Fruit fly (Drosophila melanogaster) whole organism, pupa: ENCODE measurements around the gene Ras85D.

ENCODE experiments used
- CG10348 ChIP-seq: fragments of 200-800 bp; sonication (Bioruptor generic); IDR thresholded peaks from 2 replicates; pipeline ENCODE4 v1.3.6; 2022; ENCODE audit warnings: missing biosample characterization, missing genetic modification characterization
- CG12605 ChIP-seq: fragments of 200-800 bp; sonication (Bioruptor generic); IDR thresholded peaks from 2 replicates; pipeline ENCODE4 v1.3.6; 2022; ENCODE audit warnings: missing biosample characterization, missing genetic modification characterization
- CG13204 ChIP-seq: fragments of 200-800 bp; sonication (Bioruptor generic); optimal IDR thresholded peaks from 2 replicates; lab custom pipeline; 2018; ENCODE audit warnings: missing biosample characterization, mild to moderate bottlenecking, missing genetic modification characterization, moderate library complexity
- CG14655 ChIP-seq: fragments of 200-800 bp; sonication (Bioruptor generic); optimal IDR thresholded peaks from 3 replicates; lab custom pipeline; 2017; ENCODE audit warnings: mild to moderate bottlenecking, missing biosample characterization, missing genetic modification reagents, missing genetic modification characterization
- CG15710 ChIP-seq: fragments of 200-800 bp; sonication (Bioruptor generic); optimal IDR thresholded peaks from 2 replicates; lab custom pipeline; 2018; ENCODE audit warnings: missing biosample characterization, mild to moderate bottlenecking, missing genetic modification characterization, moderate library complexity
- CG17806 ChIP-seq: fragments of 200-800 bp; sonication (Bioruptor generic); optimal IDR thresholded peaks from 2 replicates; lab custom pipeline; 2018; ENCODE audit warnings: missing biosample characterization, mild to moderate bottlenecking, missing genetic modification characterization, moderate library complexity
- CG32121 ChIP-seq: fragments of 200-800 bp; sonication (Bioruptor generic); IDR thresholded peaks from 2 replicates; pipeline ENCODE4 v1.3.6; 2022; ENCODE audit warnings: missing biosample characterization, missing genetic modification characterization
- CG34367 ChIP-seq: fragments of 200-800 bp; sonication (Bioruptor generic); optimal IDR thresholded peaks from 2 replicates; lab custom pipeline; 2018; ENCODE audit warnings: missing biosample characterization, mild to moderate bottlenecking, missing genetic modification characterization
- CG4496 ChIP-seq: fragments of 200-800 bp; sonication (Bioruptor generic); IDR thresholded peaks from 3 replicates; pipeline ENCODE4 v1.3.6; 2022; ENCODE audit warnings: missing biosample characterization, missing genetic modification characterization
- CG8159 ChIP-seq: fragments of 200-800 bp; sonication (Bioruptor generic); optimal IDR thresholded peaks from 3 replicates; lab custom pipeline; 2018; ENCODE audit warnings: missing biosample characterization, mild to moderate bottlenecking, missing genetic modification characterization, moderate library complexity
- CG8301 ChIP-seq: fragments of 200-800 bp; sonication (Bioruptor generic); optimal IDR thresholded peaks from 2 replicates; lab custom pipeline; 2018; ENCODE audit warnings: missing biosample characterization, mild to moderate bottlenecking, missing genetic modification characterization
- CG9948 ChIP-seq: fragments of 200-800 bp; sonication (Bioruptor generic); optimal IDR thresholded peaks from 2 replicates; lab custom pipeline; 2018; ENCODE audit warnings: missing biosample characterization, mild to moderate bottlenecking, missing genetic modification characterization, moderate library complexity
- D1 ChIP-seq: fragments of 200-800 bp; sonication (Bioruptor generic); optimal IDR thresholded peaks from 2 replicates; lab custom pipeline; 2018; ENCODE audit warnings: missing biosample characterization, mild to moderate bottlenecking, missing genetic modification characterization, moderate library complexity
- EcR ChIP-seq: fragments of 200-800 bp; sonication (Bioruptor generic); optimal IDR thresholded peaks from 3 replicates; lab custom pipeline; 2019; ENCODE audit warnings: missing biosample characterization, missing genetic modification characterization, mild to moderate bottlenecking, moderate library complexity, missing genetic modification reagents
- Ets98B ChIP-seq: fragments of 200-800 bp; sonication (Bioruptor generic); IDR thresholded peaks from 2 replicates; pipeline ENCODE4 v1.3.6; 2022; ENCODE audit warnings: missing biosample characterization, missing genetic modification characterization
- Pif1A ChIP-seq: fragments of 200-800 bp; sonication (Bioruptor generic); optimal IDR thresholded peaks from 3 replicates; lab custom pipeline; 2016; ENCODE audit warnings: missing biosample characterization, missing genetic modification characterization
- Pif1B ChIP-seq: fragments of 200-800 bp; sonication (Bioruptor generic); optimal IDR thresholded peaks from 3 replicates; lab custom pipeline; 2016; ENCODE audit warnings: missing biosample characterization, missing genetic modification characterization
- Snoo ChIP-seq: fragments of 200-800 bp; sonication (Bioruptor generic); optimal IDR thresholded peaks from 3 replicates; lab custom pipeline; 2017; ENCODE audit warnings: missing biosample characterization, mild to moderate bottlenecking, missing genetic modification characterization, inconsistent platforms
- fd96Ca ChIP-seq: fragments of 200-800 bp; sonication (Bioruptor generic); IDR thresholded peaks from 3 replicates; pipeline ENCODE4 v1.3.6; 2022; ENCODE audit warnings: missing biosample characterization, missing genetic modification characterization
- gl ChIP-seq: fragments of 200-800 bp; sonication (Bioruptor generic); optimal IDR thresholded peaks from 2 replicates; lab custom pipeline; 2018; ENCODE audit warnings: missing biosample characterization, mild to moderate bottlenecking, missing genetic modification characterization
- rn ChIP-seq: fragments of 200-800 bp; sonication (Bioruptor generic); IDR thresholded peaks from 2 replicates; pipeline ENCODE4 v1.3.6; 2022; ENCODE audit warnings: missing biosample characterization, missing genetic modification characterization

Ras85D gene

DNA sequence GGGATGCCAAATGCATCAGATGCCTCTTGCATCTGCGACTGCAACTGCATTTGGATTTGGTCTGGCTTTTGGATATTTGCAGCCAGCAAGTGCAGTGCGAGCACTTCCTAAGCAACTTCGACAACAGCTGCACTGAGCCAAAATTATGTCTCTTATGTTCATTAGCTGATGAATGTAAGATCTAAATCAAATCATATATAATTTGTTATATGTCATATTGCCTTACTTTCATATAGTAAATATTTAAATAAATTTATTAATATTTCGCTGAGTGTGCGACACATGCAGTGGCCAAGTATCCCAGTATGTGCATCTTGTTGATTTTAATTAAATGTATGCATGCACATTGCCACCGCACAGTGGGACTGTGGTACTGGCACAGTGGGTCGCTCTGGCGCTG lies 32.5 kb downstream of the Ras85D start:
- no peak for TF ChIP-seq D1
- TF ChIP-seq Snoo: no peak
- TF ChIP-seq CG8301: peak; percentile 54
- peak; percentile 68; the same call in 1 of the 2 replicates for TF ChIP-seq CG32121 (GFP tag; lab: Robert Waterston, UW)
- TF ChIP-seq CG10348 (GFP tag; lab: Robert Waterston, UW): no peak
- no peak for TF ChIP-seq CG34367 (tag; lab: Kevin White, UChicago)
- TF ChIP-seq Pif1B (GFP tag; lab: Kevin White, UChicago): peak; percentile 23
- peak; percentile 78 for TF ChIP-seq Ets98B (GFP tag; lab: Robert Waterston, UW)
- TF ChIP-seq CG12605: peak; percentile 31; the same call in 1 of the 2 replicates
- TF ChIP-seq CG9948 (tag; lab: Kevin White, UChicago): no peak
- TF ChIP-seq rn (GFP tag; lab: Robert Waterston, UW): peak; percentile 32; the same call in 1 of the 2 replicates
- no peak for TF ChIP-seq CG17806 (tag; lab: Kevin White, UChicago)
- TF ChIP-seq fd96Ca (GFP tag; lab: Robert Waterston, UW): peak; percentile 74
- no peak for TF ChIP-seq Pif1A (GFP tag; lab: Kevin White, UChicago)
- TF ChIP-seq EcR (GFP tag; lab: Kevin White, UChicago): no peak
- TF ChIP-seq CG13204 (GFP tag; lab: Kevin White, UChicago): no peak
- no peak for TF ChIP-seq CG15710 (tag; lab: Kevin White, UChicago)
- no peak for TF ChIP-seq gl
- peak; percentile 71 for TF ChIP-seq CG14655
- peak; percentile 78 for TF ChIP-seq CG4496 (GFP tag; lab: Robert Waterston, UW)
- no peak for TF ChIP-seq CG8159 (tag; lab: Kevin White, UChicago)

DNA sequence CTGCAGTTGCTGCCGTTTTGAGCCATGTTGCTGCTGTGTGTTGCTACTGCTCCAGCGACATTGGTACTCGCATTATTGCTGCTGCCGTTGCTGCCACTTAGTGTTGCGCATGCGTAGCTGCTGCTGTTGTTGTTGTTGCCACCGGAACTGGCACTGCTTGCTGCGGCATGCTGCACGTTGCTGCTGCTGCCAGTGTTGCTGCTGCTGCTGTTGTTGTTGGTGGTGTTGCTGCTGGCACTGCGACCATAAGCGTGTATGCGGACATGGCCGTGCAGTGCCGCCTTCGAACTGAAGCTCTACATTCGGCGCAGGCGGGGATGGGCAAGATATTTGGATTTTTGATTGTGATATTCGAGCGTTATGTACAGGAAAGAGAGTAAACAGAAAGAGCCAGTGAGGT lies 44.8 kb downstream of the Ras85D start:
- TF ChIP-seq CG8301 (no peak), CG15710 (tag; lab: Kevin White, UChicago) (no peak), CG17806 (tag; lab: Kevin White, UChicago) (no peak), CG32121 (GFP tag; lab: Robert Waterston, UW) (no peak), D1 (no peak), CG12605 (no peak), CG10348 (GFP tag; lab: Robert Waterston, UW) (no peak), CG14655 (no peak), Ets98B (GFP tag; lab: Robert Waterston, UW) (no peak), rn (GFP tag; lab: Robert Waterston, UW) (no peak), CG9948 (tag; lab: Kevin White, UChicago) (no peak), EcR (GFP tag; lab: Kevin White, UChicago) (no peak), Pif1B (GFP tag; lab: Kevin White, UChicago) (no peak), Pif1A (GFP tag; lab: Kevin White, UChicago) (no peak), CG34367 (tag; lab: Kevin White, UChicago) (no peak), Snoo (no peak), gl (no peak), CG13204 (GFP tag; lab: Kevin White, UChicago) (no peak), CG4496 (GFP tag; lab: Robert Waterston, UW) (no peak), fd96Ca (GFP tag; lab: Robert Waterston, UW) (no peak)
